Fruit fly (Drosophila melanogaster) whole organism, embryonic: ENCODE data around the gene Pcd.

Source experiments
- B-H2 ChIP-seq: fragments of 200-800 bp; sonication (Bioruptor generic); optimal IDR thresholded peaks from 2 replicates; lab custom pipeline; 2018; ENCODE audit warnings: missing biosample characterization, mild to moderate bottlenecking, missing genetic modification characterization
- CG10267 ChIP-seq: fragments of 200-800 bp; sonication (Bioruptor generic); optimal IDR thresholded peaks from 2 replicates; lab custom pipeline; 2018; ENCODE audit warnings: missing biosample characterization, mild to moderate bottlenecking, missing genetic modification characterization, moderate library complexity
- CG12769 ChIP-seq: fragments of 200-800 bp; sonication (Bioruptor generic); optimal IDR thresholded peaks from 2 replicates; lab custom pipeline; 2019; ENCODE audit warnings: missing biosample characterization, mild to moderate bottlenecking, missing genetic modification characterization, moderate library complexity
- CG13296 ChIP-seq: fragments of 200-800 bp; sonication (Bioruptor generic); optimal IDR thresholded peaks from 3 replicates; lab custom pipeline; 2018; ENCODE audit warnings: missing biosample characterization, mild to moderate bottlenecking, missing genetic modification characterization
- CG13894 ChIP-seq: fragments of 200-800 bp; sonication (Bioruptor generic); optimal IDR thresholded peaks from 3 replicates; lab custom pipeline; 2018; ENCODE audit warnings: missing biosample characterization, mild to moderate bottlenecking, missing genetic modification characterization, moderate library complexity
- CG14441 ChIP-seq: fragments of 200-800 bp; sonication (Bioruptor generic); IDR thresholded peaks from 2 replicates; pipeline ENCODE4 v1.3.6; 2022; ENCODE audit warnings: missing biosample characterization, missing genetic modification characterization
- CG14710 ChIP-seq: fragments of 200-800 bp; sonication (Bioruptor generic); optimal IDR thresholded peaks from 3 replicates; lab custom pipeline; 2019; ENCODE audit warnings: missing biosample characterization, mild to moderate bottlenecking, missing genetic modification characterization, moderate library complexity
- CG15514 ChIP-seq: fragments of 200-800 bp; sonication (Bioruptor generic); optimal IDR thresholded peaks from 3 replicates; lab custom pipeline; 2017; ENCODE audit warnings: missing biosample characterization, missing genetic modification characterization, mild to moderate bottlenecking, moderate library complexity, missing genetic modification reagents
- CG1647 ChIP-seq: fragments of 200-800 bp; sonication (Bioruptor generic); optimal IDR thresholded peaks from 3 replicates; lab custom pipeline; 2016; ENCODE audit warnings: missing biosample characterization, missing genetic modification characterization
- CG17359 ChIP-seq: fragments of 200-800 bp; sonication (Bioruptor generic); optimal IDR thresholded peaks from 3 replicates; lab custom pipeline; 2018; ENCODE audit warnings: missing biosample characterization, mild to moderate bottlenecking, missing genetic modification characterization, moderate library complexity
- CG2202 ChIP-seq: fragments of 200-800 bp; sonication (Bioruptor generic); optimal IDR thresholded peaks from 2 replicates; lab custom pipeline; 2018; ENCODE audit warnings: missing biosample characterization, mild to moderate bottlenecking, missing genetic modification characterization
- CG30431 ChIP-seq: fragments of 200-800 bp; sonication (Bioruptor generic); optimal IDR thresholded peaks from 2 replicates; lab custom pipeline; 2017; ENCODE audit warnings: missing biosample characterization, missing genetic modification characterization
- CG33557 ChIP-seq: fragments of 200-800 bp; sonication (Bioruptor generic); optimal IDR thresholded peaks from 2 replicates; lab custom pipeline; 2019; ENCODE audit warnings: missing biosample characterization, mild to moderate bottlenecking, missing genetic modification characterization, moderate library complexity
- CG5245 ChIP-seq: fragments of 200-800 bp; sonication (Bioruptor generic); optimal IDR thresholded peaks from 3 replicates; lab custom pipeline; 2016; ENCODE audit warnings: missing biosample characterization, missing genetic modification characterization
- CG6175 ChIP-seq: fragments of 200-800 bp; sonication (Bioruptor generic); IDR thresholded peaks from 3 replicates; pipeline ENCODE4 v1.3.6; 2022; ENCODE audit warnings: missing biosample characterization, missing genetic modification characterization
- CG6854 ChIP-seq: fragments of 200-800 bp; sonication (Bioruptor generic); optimal IDR thresholded peaks from 3 replicates; lab custom pipeline; 2017; ENCODE audit warnings: missing biosample characterization, mild to moderate bottlenecking, missing genetic modification characterization
- CG7987 ChIP-seq: fragments of 200-800 bp; sonication (Bioruptor generic); optimal IDR thresholded peaks from 2 replicates; lab custom pipeline; 2018; ENCODE audit warnings: missing biosample characterization, mild to moderate bottlenecking, missing genetic modification characterization, moderate library complexity
- CG8924 ChIP-seq: fragments of 200-800 bp; optimal IDR thresholded peaks from 3 replicates; lab custom pipeline; 2019; ENCODE audit warnings: missing biosample characterization, mild to moderate bottlenecking, missing genetic modification characterization, moderate library complexity
- Chrac-16 ChIP-seq: fragments of 200-800 bp; sonication (Bioruptor generic); optimal IDR thresholded peaks from 3 replicates; lab custom pipeline; 2016; ENCODE audit warnings: missing biosample characterization, missing genetic modification characterization
- CrebB ChIP-seq: fragments of 200-800 bp; sonication (Bioruptor generic); optimal IDR thresholded peaks from 3 replicates; lab custom pipeline; 2018; ENCODE audit warnings: missing biosample characterization, mild to moderate bottlenecking, missing genetic modification characterization
- D19A ChIP-seq: fragments of 200-800 bp; optimal IDR thresholded peaks from 3 replicates; lab custom pipeline; 2019; ENCODE audit warnings: missing biosample characterization, mild to moderate bottlenecking, missing genetic modification characterization, moderate library complexity
- Doc3 ChIP-seq: fragments of 200-800 bp; sonication (Bioruptor generic); IDR thresholded peaks from 3 replicates; pipeline ENCODE4 v1.3.6; 2022; ENCODE audit warnings: missing biosample characterization, missing genetic modification characterization; ENCODE audit not compliant: partially characterized antibody
- Drgx ChIP-seq: fragments of 200-800 bp; sonication (Bioruptor generic); IDR thresholded peaks from 2 replicates; pipeline ENCODE4 v1.3.6; 2022; ENCODE audit warnings: missing biosample characterization, missing genetic modification characterization
- Fer3 ChIP-seq: fragments of 200-800 bp; sonication (Bioruptor generic); optimal IDR thresholded peaks from 2 replicates; lab custom pipeline; 2018; ENCODE audit warnings: missing biosample characterization, mild to moderate bottlenecking, missing genetic modification characterization, moderate library complexity
- H2.0 ChIP-seq: fragments of 200-800 bp; sonication (Bioruptor generic); IDR thresholded peaks from 2 replicates; pipeline ENCODE4 v1.3.6; 2022; ENCODE audit warnings: missing biosample characterization, missing genetic modification characterization
- HLH54F ChIP-seq: fragments of 200-800 bp; sonication (Bioruptor generic); optimal IDR thresholded peaks from 3 replicates; lab custom pipeline; 2016; ENCODE audit warnings: missing biosample characterization, missing genetic modification characterization
- Hand ChIP-seq: fragments of 200-800 bp; sonication (Bioruptor generic); optimal IDR thresholded peaks from 2 replicates; lab custom pipeline; 2017; ENCODE audit warnings: mild to moderate bottlenecking, missing biosample characterization, missing genetic modification reagents, missing genetic modification characterization
- Jarid2 ChIP-seq: fragments of 200-800 bp; sonication (Bioruptor generic); optimal IDR thresholded peaks from 3 replicates; lab custom pipeline; 2017; ENCODE audit warnings: mild to moderate bottlenecking, missing biosample characterization, missing genetic modification reagents, missing genetic modification characterization
- MBD-R2 ChIP-seq: fragments of 200-800 bp; sonication (Bioruptor generic); IDR thresholded peaks from 2 replicates; pipeline ENCODE4 v1.3.6; 2022; ENCODE audit warnings: missing biosample characterization, missing genetic modification characterization
- MTF-1 ChIP-seq: fragments of 200-800 bp; sonication (Bioruptor generic); optimal IDR thresholded peaks from 2 replicates; lab custom pipeline; 2018; ENCODE audit warnings: missing biosample characterization, mild to moderate bottlenecking, missing genetic modification characterization, borderline replicate concordance
- Med ChIP-seq: fragments of 200-800 bp; sonication (Bioruptor generic); peaks from one replicate; lab custom pipeline; 2016; ENCODE audit warnings: missing biosample characterization, missing genetic modification characterization, mild to moderate bottlenecking, inconsistent platforms, moderate library complexity
- NfI ChIP-seq: fragments of 200-800 bp; sonication (Bioruptor generic); optimal IDR thresholded peaks from 3 replicates; lab custom pipeline; 2018; ENCODE audit warnings: missing biosample characterization, mild to moderate bottlenecking, missing genetic modification characterization, moderate library complexity
- PHDP ChIP-seq: fragments of 200-800 bp; sonication (Bioruptor generic); optimal IDR thresholded peaks from 3 replicates; lab custom pipeline; 2018; ENCODE audit warnings: missing biosample characterization, mild to moderate bottlenecking, missing genetic modification characterization, moderate library complexity
- Pdp1 ChIP-seq, 2 experiments: fragments of 200-800 bp; sonication (Bioruptor generic); optimal IDR thresholded peaks; 3 replicates each; lab custom pipeline; 2016; ENCODE audit warnings: missing biosample characterization in 2 of 2, missing genetic modification characterization in 2 of 2, mild to moderate bottlenecking in 1 of 2, moderate library complexity in 1 of 2
- bbx ChIP-seq: fragments of 200-800 bp; sonication (Bioruptor generic); IDR thresholded peaks from 2 replicates; pipeline ENCODE4 v1.3.6; 2022; ENCODE audit warnings: missing biosample characterization, missing genetic modification characterization; ENCODE audit not compliant: partially characterized antibody
- eyg ChIP-seq: fragments of 200-800 bp; sonication (Bioruptor generic); optimal IDR thresholded peaks from 3 replicates; lab custom pipeline; 2016; ENCODE audit warnings: missing biosample characterization, missing genetic modification characterization
- gcm2 ChIP-seq: fragments of 200-800 bp; sonication (Bioruptor generic); optimal IDR thresholded peaks from 2 replicates; lab custom pipeline; 2016; ENCODE audit warnings: missing biosample characterization, missing genetic modification characterization
- grau ChIP-seq: fragments of 200-800 bp; optimal IDR thresholded peaks from 3 replicates; lab custom pipeline; 2019; ENCODE audit warnings: missing biosample characterization, mild to moderate bottlenecking, missing genetic modification characterization, moderate library complexity
- grn ChIP-seq: fragments of 200-800 bp; sonication (Bioruptor generic); optimal IDR thresholded peaks from 3 replicates; lab custom pipeline; 2017; ENCODE audit warnings: missing biosample characterization, missing genetic modification characterization
- nau ChIP-seq: fragments of 200-800 bp; sonication (Bioruptor generic); optimal IDR thresholded peaks from 3 replicates; lab custom pipeline; 2017; ENCODE audit warnings: missing biosample characterization, mild to moderate bottlenecking, missing genetic modification characterization, missing genetic modification reagents
- nmo ChIP-seq: fragments of 200-800 bp; sonication (Bioruptor generic); optimal IDR thresholded peaks from 2 replicates; lab custom pipeline; 2018; ENCODE audit warnings: missing biosample characterization, mild to moderate bottlenecking, missing genetic modification characterization, moderate library complexity
- run ChIP-seq: fragments of 200-800 bp; sonication (Bioruptor generic); optimal IDR thresholded peaks from 3 replicates; lab custom pipeline; 2018; ENCODE audit warnings: missing biosample characterization, mild to moderate bottlenecking, missing genetic modification characterization
- scrt ChIP-seq: fragments of 200-800 bp; sonication (Bioruptor generic); optimal IDR thresholded peaks from 2 replicates; lab custom pipeline; 2018; ENCODE audit warnings: missing biosample characterization, mild to moderate bottlenecking, missing genetic modification characterization, moderate library complexity
- sd ChIP-seq: fragments of 200-800 bp; sonication (Bioruptor generic); optimal IDR thresholded peaks from 3 replicates; lab custom pipeline; 2018; ENCODE audit warnings: missing biosample characterization, mild to moderate bottlenecking, missing genetic modification characterization, moderate library complexity
- sug ChIP-seq: fragments of 200-800 bp; optimal IDR thresholded peaks from 2 replicates; lab custom pipeline; 2019; ENCODE audit warnings: missing biosample characterization, mild to moderate bottlenecking, missing genetic modification characterization, moderate library complexity
- toy ChIP-seq: fragments of 200-800 bp; sonication (Bioruptor generic); IDR thresholded peaks from 2 replicates; pipeline ENCODE4 v1.3.6; 2022; ENCODE audit warnings: missing biosample characterization, missing genetic modification characterization
- wek ChIP-seq: fragments of 200-800 bp; sonication (Bioruptor generic); optimal IDR thresholded peaks from 3 replicates; lab custom pipeline; 2018; ENCODE audit warnings: missing biosample characterization, mild to moderate bottlenecking, missing genetic modification characterization, moderate library complexity
- zen ChIP-seq: fragments of 200-800 bp; sonication (Bioruptor generic); optimal IDR thresholded peaks from 3 replicates; lab custom pipeline; 2018; ENCODE audit warnings: missing biosample characterization, mild to moderate bottlenecking, missing genetic modification characterization, moderate library complexity

Gene Pcd

dm6 chr3R:29736678-29737093, 13.7 kb downstream of the Pcd start, which contains the start of the genes CG7601 and CIA30 (continued):
- peak; percentile 99 for TF ChIP-seq HLH54F
- peak; percentile 96 for TF ChIP-seq gcm2 (GFP tag; lab: Kevin White, UChicago)
- TF ChIP-seq zen (tag; lab: Kevin White, UChicago) = peak; percentile 99
- TF ChIP-seq sug (tag; lab: Kevin White, UChicago) = peak; percentile 98
- TF ChIP-seq run = peak; percentile 86
- peak; percentile 100 for TF ChIP-seq CG14441 (GFP tag; lab: Robert Waterston, UW)
- TF ChIP-seq CG6175 (GFP tag; lab: Robert Waterston, UW) = peak; percentile 100
- TF ChIP-seq MBD-R2 (GFP tag; lab: Robert Waterston, UW) = peak; percentile 100
- no peak for TF ChIP-seq nau (GFP tag; lab: Kevin White, UChicago)
- TF ChIP-seq CG1647 (GFP tag; lab: Kevin White, UChicago) = peak; percentile 99
- peak; percentile 100 for TF ChIP-seq Drgx (GFP tag; lab: Robert Waterston, UW)
- TF ChIP-seq Chrac-16 (GFP tag; lab: Kevin White, UChicago) = peak; percentile 98

dm6 chr3R:29737891-29738290, 14.9 kb downstream of the Pcd start, which contains the start of gene Gnpnat:
Gnpnat (plus strand) TSS chr3R:29738275.
- no peak for TF ChIP-seq toy
- peak; percentile 38 for TF ChIP-seq Hand (GFP tag; lab: Kevin White, UChicago)
- TF ChIP-seq CG30431 = peak; percentile 5
- peak; percentile 57 for TF ChIP-seq CG8924 (tag; lab: Kevin White, UChicago)
- no peak for TF ChIP-seq D19A (tag; lab: Kevin White, UChicago)
- peak; percentile 73 for TF ChIP-seq CG17359 (tag; lab: Kevin White, UChicago)
- TF ChIP-seq CG14710 = peak; percentile 32
- peak; percentile 1 for TF ChIP-seq CG33557
- TF ChIP-seq wek = peak; percentile 20
- no peak for TF ChIP-seq Doc3 (GFP tag; lab: Robert Waterston, UW)
- peak; percentile 8 for TF ChIP-seq sd (tag; lab: Kevin White, UChicago)
- TF ChIP-seq CrebB (tag; lab: Kevin White, UChicago) = peak; percentile 5
- TF ChIP-seq bbx (GFP tag; lab: Robert Waterston, UW) = no peak
- TF ChIP-seq B-H2 (GFP tag; lab: Kevin White, UChicago) = peak; percentile 11
- TF ChIP-seq CG13894 (tag; lab: Kevin White, UChicago) = peak; percentile 26
- TF ChIP-seq CG15514 = peak; percentile 37
- peak; percentile 5 for TF ChIP-seq Chrac-16 (GFP tag; lab: Kevin White, UChicago)
- peak; percentile 96 for TF ChIP-seq grau
- TF ChIP-seq CG13296 = peak; percentile 50
- peak; percentile 48 for TF ChIP-seq NfI
- TF ChIP-seq scrt (GFP tag; lab: Kevin White, UChicago) = peak; percentile 26
- peak; percentile 21 for TF ChIP-seq CG12769 (tag; lab: Kevin White, UChicago)
- TF ChIP-seq Pdp1 (GFP tag; optimal IDR thresholded peaks at IDR 0.05; lab: Kevin White, UChicago) = peak; percentile 17 to 32
- TF ChIP-seq eyg (GFP tag; lab: Kevin White, UChicago) = no peak
- no peak for TF ChIP-seq grn (GFP tag; lab: Kevin White, UChicago)
- no peak for TF ChIP-seq H2.0 (GFP tag; lab: Robert Waterston, UW)
- TF ChIP-seq Fer3 (tag; lab: Kevin White, UChicago) = peak; percentile 67
- TF ChIP-seq MTF-1 = peak; percentile 24
- TF ChIP-seq CG6854 (GFP tag; lab: Kevin White, UChicago) = peak; percentile 29
- peak; percentile 67 for TF ChIP-seq PHDP (tag; lab: Kevin White, UChicago)
- TF ChIP-seq nmo (GFP tag; lab: Kevin White, UChicago) = peak; percentile 54
- peak; percentile 14 for TF ChIP-seq Jarid2 (GFP tag; lab: Kevin White, UChicago)
- no peak for TF ChIP-seq CG7987 (GFP tag; lab: Kevin White, UChicago)
- peak; percentile 46 for TF ChIP-seq CG10267 (tag; lab: Kevin White, UChicago)
- TF ChIP-seq CG2202 (tag; lab: Kevin White, UChicago) = peak; percentile 30
- peak; percentile 31 for TF ChIP-seq zen (tag; lab: Kevin White, UChicago)
- peak; percentile 12 for TF ChIP-seq CG5245 (GFP tag; lab: Kevin White, UChicago)
- peak; percentile 44 for TF ChIP-seq Med (GFP tag; lab: Kevin White, UChicago)
